Worm (Caenorhabditis elegans) whole organism, late embryonic: ENCODE results near the gene pcp-5.

ENCODE experiments used
- ama-1 ChIP-seq: fragments of 150-350 bp; optimal IDR thresholded peaks from 2 replicates; lab custom pipeline; 2014
- ets-4 ChIP-seq: sonication (generic microtip); optimal IDR thresholded peaks from 2 replicates; lab custom pipeline; 2016; ENCODE audit warnings: missing genetic modification characterization, missing compliant biosample characterization
- hlh-30 ChIP-seq: sonication (generic microtip); optimal IDR thresholded peaks from 2 replicates; lab custom pipeline; 2017; ENCODE audit warnings: antibody characterized with exemption, missing genetic modification characterization, missing compliant biosample characterization; ENCODE audit not compliant: insufficient read depth
- nhr-232 ChIP-seq: sonication (generic microtip); optimal IDR thresholded peaks from 2 replicates; lab custom pipeline; 2016; ENCODE audit warnings: missing genetic modification characterization, missing compliant biosample characterization
- syd-9 ChIP-seq: sonication (generic microtip); optimal IDR thresholded peaks from 2 replicates; lab custom pipeline; 2016; ENCODE audit warnings: mild to moderate bottlenecking, missing genetic modification characterization, moderate library complexity, missing compliant biosample characterization

- TF ChIP-seq ama-1 (lab: Kevin White, UChicago) (no peak), hlh-30 (tag; lab: Kevin White, UChicago) (no peak), nhr-232 (no peak), ets-4 (tag; lab: Kevin White, UChicago) (no peak), syd-9 (tag; lab: Kevin White, UChicago) (no peak)
These were observed 6.1 kb upstream of the pcp-5 start, which contains the start of gene ZK688.12 for ce11 chrIII:7913488-7913887.
